Fruit fly (Drosophila melanogaster) whole organism, embryonic: Measurements from ENCODE around the gene slmb.

ENCODE experiments used
- Atf3 ChIP-seq: fragments of 200-800 bp; sonication (Bioruptor generic); optimal IDR thresholded peaks from 3 replicates; lab custom pipeline; 2016; ENCODE audit warnings: missing biosample characterization, missing genetic modification characterization
- Atf6 ChIP-seq: fragments of 200-800 bp; sonication (Bioruptor generic); IDR thresholded peaks from 2 replicates; pipeline ENCODE4 v1.3.6; 2022; ENCODE audit warnings: missing biosample characterization, missing genetic modification characterization
- B-H1 ChIP-seq: fragments of 200-800 bp; sonication (Bioruptor generic); IDR thresholded peaks from 3 replicates; pipeline ENCODE4 v1.3.6; 2022; ENCODE audit warnings: missing biosample characterization, missing genetic modification characterization
- BtbVII ChIP-seq: fragments of 200-800 bp; sonication (Bioruptor generic); optimal IDR thresholded peaks from 3 replicates; lab custom pipeline; 2017; ENCODE audit warnings: missing biosample characterization, mild to moderate bottlenecking, missing genetic modification characterization
- CG10654 ChIP-seq: fragments of 200-800 bp; sonication (Bioruptor generic); optimal IDR thresholded peaks from 2 replicates; lab custom pipeline; 2016; ENCODE audit warnings: missing biosample characterization, missing genetic modification characterization
- CG12104 ChIP-seq: fragments of 200-800 bp; sonication (Bioruptor generic); optimal IDR thresholded peaks from 3 replicates; lab custom pipeline; 2016; ENCODE audit warnings: missing biosample characterization, missing genetic modification characterization
- CG12299 ChIP-seq: fragments of 200-800 bp; sonication (Bioruptor generic); optimal IDR thresholded peaks from 2 replicates; lab custom pipeline; 2018; ENCODE audit warnings: missing biosample characterization, mild to moderate bottlenecking, missing genetic modification characterization
- CG13775 ChIP-seq: fragments of 200-800 bp; sonication (Bioruptor generic); optimal IDR thresholded peaks from 3 replicates; lab custom pipeline; 2017; ENCODE audit warnings: missing biosample characterization, mild to moderate bottlenecking, missing genetic modification characterization
- CG15479 ChIP-seq: fragments of 200-800 bp; sonication (Bioruptor generic); optimal IDR thresholded peaks from 3 replicates; lab custom pipeline; 2019; ENCODE audit warnings: missing biosample characterization, mild to moderate bottlenecking, missing genetic modification characterization, moderate library complexity
- CG15601 ChIP-seq: fragments of 200-800 bp; sonication (Bioruptor generic); optimal IDR thresholded peaks from 3 replicates; lab custom pipeline; 2019; ENCODE audit warnings: missing biosample characterization, mild to moderate bottlenecking, missing genetic modification characterization, moderate library complexity
- CG16813 ChIP-seq: fragments of 200-800 bp; sonication (Bioruptor generic); IDR thresholded peaks from 3 replicates; pipeline ENCODE4 v1.3.6; 2022; ENCODE audit warnings: missing biosample characterization, missing genetic modification characterization; ENCODE audit not compliant: partially characterized antibody
- CG17328 ChIP-seq: fragments of 200-800 bp; sonication (Bioruptor generic); IDR thresholded peaks from 2 replicates; pipeline ENCODE4 v1.3.6; 2022; ENCODE audit warnings: missing biosample characterization, missing genetic modification characterization
- CG18599 ChIP-seq: fragments of 200-800 bp; sonication (Bioruptor generic); optimal IDR thresholded peaks from 3 replicates; lab custom pipeline; 2017; ENCODE audit warnings: missing biosample characterization, missing genetic modification characterization, mild to moderate bottlenecking, moderate library complexity, missing genetic modification reagents
- CG2678 ChIP-seq: fragments of 200-800 bp; sonication (Bioruptor generic); optimal IDR thresholded peaks from 3 replicates; lab custom pipeline; 2019; ENCODE audit warnings: missing biosample characterization, mild to moderate bottlenecking, missing genetic modification characterization, moderate library complexity
- CG5180 ChIP-seq: fragments of 200-800 bp; sonication (Bioruptor generic); optimal IDR thresholded peaks from 3 replicates; lab custom pipeline; 2017; ENCODE audit warnings: missing biosample characterization, missing genetic modification characterization, mild to moderate bottlenecking, moderate library complexity, missing genetic modification reagents
- CG5953 ChIP-seq: fragments of 200-800 bp; sonication (Bioruptor generic); IDR thresholded peaks from 2 replicates; pipeline ENCODE4 v1.3.6; 2022; ENCODE audit warnings: missing biosample characterization, missing genetic modification characterization
- CG6854 ChIP-seq: fragments of 200-800 bp; sonication (Bioruptor generic); optimal IDR thresholded peaks from 3 replicates; lab custom pipeline; 2017; ENCODE audit warnings: missing biosample characterization, mild to moderate bottlenecking, missing genetic modification characterization
- CG7271 ChIP-seq: fragments of 200-800 bp; sonication (Bioruptor generic); optimal IDR thresholded peaks from 2 replicates; lab custom pipeline; 2018; ENCODE audit warnings: missing biosample characterization, mild to moderate bottlenecking, missing genetic modification characterization, moderate library complexity
- CG9437 ChIP-seq: fragments of 200-800 bp; sonication (Bioruptor generic); optimal IDR thresholded peaks from 2 replicates; lab custom pipeline; 2018; ENCODE audit warnings: missing biosample characterization, mild to moderate bottlenecking, missing genetic modification characterization
- Chrac-16 ChIP-seq: fragments of 200-800 bp; sonication (Bioruptor generic); optimal IDR thresholded peaks from 3 replicates; lab custom pipeline; 2016; ENCODE audit warnings: missing biosample characterization, missing genetic modification characterization
- CoRest ChIP-seq: fragments of 200-800 bp; sonication (Bioruptor generic); optimal IDR thresholded peaks from 3 replicates; lab custom pipeline; 2018; ENCODE audit warnings: missing biosample characterization, mild to moderate bottlenecking, missing genetic modification characterization, moderate library complexity
- D19B ChIP-seq: fragments of 200-800 bp; sonication (Bioruptor generic); optimal IDR thresholded peaks from 2 replicates; lab custom pipeline; 2017; ENCODE audit warnings: missing biosample characterization, mild to moderate bottlenecking, missing genetic modification characterization
- Drgx ChIP-seq: fragments of 200-800 bp; sonication (Bioruptor generic); IDR thresholded peaks from 2 replicates; pipeline ENCODE4 v1.3.6; 2022; ENCODE audit warnings: missing biosample characterization, missing genetic modification characterization
- H2.0 ChIP-seq: fragments of 200-800 bp; sonication (Bioruptor generic); IDR thresholded peaks from 2 replicates; pipeline ENCODE4 v1.3.6; 2022; ENCODE audit warnings: missing biosample characterization, missing genetic modification characterization
- HLH3B ChIP-seq: fragments of 200-800 bp; sonication (Bioruptor generic); IDR thresholded peaks from 2 replicates; pipeline ENCODE4 v1.3.6; 2022; ENCODE audit warnings: missing biosample characterization, missing genetic modification characterization
- Hmx ChIP-seq: fragments of 200-800 bp; sonication (Bioruptor generic); optimal IDR thresholded peaks from 2 replicates; lab custom pipeline; 2016; ENCODE audit warnings: missing biosample characterization, missing genetic modification characterization
- Mes4 ChIP-seq: fragments of 200-800 bp; sonication (Bioruptor generic); optimal IDR thresholded peaks from 2 replicates; lab custom pipeline; 2016; ENCODE audit warnings: missing biosample characterization, missing genetic modification characterization
- NC2α ChIP-seq: fragments of 200-800 bp; sonication (Bioruptor generic); optimal IDR thresholded peaks from 2 replicates; lab custom pipeline; 2016; ENCODE audit warnings: missing biosample characterization, missing genetic modification characterization
- NC2β ChIP-seq: fragments of 200-800 bp; sonication (Bioruptor generic); optimal IDR thresholded peaks from 2 replicates; lab custom pipeline; 2016; ENCODE audit warnings: missing biosample characterization, missing genetic modification characterization
- Optix ChIP-seq: fragments of 200-800 bp; sonication (Bioruptor generic); IDR thresholded peaks from 3 replicates; pipeline ENCODE4 v1.3.6; 2022; ENCODE audit warnings: missing biosample characterization, missing genetic modification characterization
- Stat92E ChIP-seq, 3 experiments: fragments of >200 bp in 2 of 3; fragments of 200-800 bp in 1 of 3; sonication (Bioruptor generic) in 1 of 3; optimal IDR thresholded peaks; 2 replicates each; lab custom pipeline; 2017 to 2019; ENCODE audit warnings: missing biosample characterization in 3 of 3, missing genetic modification characterization in 3 of 3, mild to moderate bottlenecking in 1 of 3, moderate library complexity in 1 of 3
- Tbp ChIP-seq: fragments of >200 bp; optimal IDR thresholded peaks from 2 replicates; lab custom pipeline; 2018; ENCODE audit warnings: missing biosample characterization, missing genetic modification characterization
- Xbp1 ChIP-seq: fragments of 200-800 bp; sonication (Bioruptor generic); optimal IDR thresholded peaks from 3 replicates; lab custom pipeline; 2016; ENCODE audit warnings: missing biosample characterization, mild to moderate bottlenecking, missing genetic modification characterization
- amos ChIP-seq: fragments of 200-800 bp; sonication (Bioruptor generic); IDR thresholded peaks from 2 replicates; pipeline ENCODE4 v1.3.6; 2022; ENCODE audit warnings: missing biosample characterization, missing genetic modification characterization; ENCODE audit not compliant: partially characterized antibody
- az2 ChIP-seq: fragments of 200-800 bp; sonication (Bioruptor generic); optimal IDR thresholded peaks from 3 replicates; lab custom pipeline; 2016; ENCODE audit warnings: missing biosample characterization, missing genetic modification characterization
- chinmo ChIP-seq: fragments of 200-800 bp; sonication (Bioruptor generic); IDR thresholded peaks from 4 replicates; pipeline ENCODE4 v1.3.6; 2022; ENCODE audit warnings: missing biosample characterization, missing genetic modification characterization; ENCODE audit not compliant: partially characterized antibody
- croc ChIP-seq: fragments of 200-800 bp; sonication (Bioruptor generic); conservative IDR thresholded peaks from 3 replicates; pipeline ENCODE4 v1.3.6; 2022; ENCODE audit warnings: missing biosample characterization, missing genetic modification characterization
- crp ChIP-seq, 2 experiments: fragments of 200-800 bp; sonication (Bioruptor generic); optimal IDR thresholded peaks; 2 replicates in 1 of 2; 3 replicates in 1 of 2; lab custom pipeline; 2017; ENCODE audit warnings: missing biosample characterization in 2 of 2, missing genetic modification characterization in 2 of 2, mild to moderate bottlenecking in 1 of 2, moderate library complexity in 1 of 2
- cwo ChIP-seq: fragments of 200-800 bp; sonication (Bioruptor generic); optimal IDR thresholded peaks from 3 replicates; lab custom pipeline; 2017; ENCODE audit warnings: missing biosample characterization, missing genetic modification characterization, mild to moderate bottlenecking, moderate library complexity, missing genetic modification reagents
- emc ChIP-seq: fragments of 200-800 bp; sonication (Bioruptor generic); optimal IDR thresholded peaks from 2 replicates; lab custom pipeline; 2016; ENCODE audit warnings: missing biosample characterization, missing genetic modification characterization
- eve ChIP-seq, 2 experiments: fragments of >200 bp; optimal IDR thresholded peaks; 2 replicates each; lab custom pipeline; 2017; ENCODE audit warnings: missing biosample characterization in 2 of 2, missing genetic modification characterization in 2 of 2
- nmo ChIP-seq: fragments of 200-800 bp; sonication (Bioruptor generic); optimal IDR thresholded peaks from 2 replicates; lab custom pipeline; 2018; ENCODE audit warnings: missing biosample characterization, mild to moderate bottlenecking, missing genetic modification characterization, moderate library complexity
- pb ChIP-seq: fragments of 200-800 bp; sonication (Bioruptor generic); optimal IDR thresholded peaks from 3 replicates; lab custom pipeline; 2016; ENCODE audit warnings: missing biosample characterization, missing genetic modification characterization
- sd ChIP-seq: fragments of 200-800 bp; sonication (Bioruptor generic); optimal IDR thresholded peaks from 3 replicates; lab custom pipeline; 2018; ENCODE audit warnings: missing biosample characterization, mild to moderate bottlenecking, missing genetic modification characterization, moderate library complexity
- ssp ChIP-seq: fragments of 200-800 bp; sonication (Bioruptor generic); IDR thresholded peaks from 2 replicates; pipeline ENCODE4 v1.3.6; 2022; ENCODE audit warnings: missing biosample characterization, missing genetic modification characterization
- stwl ChIP-seq: fragments of 200-800 bp; sonication (Bioruptor generic); optimal IDR thresholded peaks from 3 replicates; lab custom pipeline; 2018; ENCODE audit warnings: missing biosample characterization, mild to moderate bottlenecking, missing genetic modification characterization, moderate library complexity
- tio ChIP-seq: fragments of 200-800 bp; sonication (Bioruptor generic); optimal IDR thresholded peaks from 2 replicates; lab custom pipeline; 2017; ENCODE audit warnings: missing biosample characterization, missing genetic modification characterization, inconsistent platforms
- tx ChIP-seq: fragments of 200-800 bp; sonication (Bioruptor generic); optimal IDR thresholded peaks from 2 replicates; lab custom pipeline; 2016; ENCODE audit warnings: missing biosample characterization, missing genetic modification characterization
- unc-4 ChIP-seq: fragments of 200-800 bp; sonication (Bioruptor generic); IDR thresholded peaks from 2 replicates; pipeline ENCODE4 v1.3.6; 2022; ENCODE audit warnings: missing biosample characterization, missing genetic modification characterization; ENCODE audit not compliant: partially characterized antibody
- usp ChIP-seq: fragments of >200 bp; optimal IDR thresholded peaks from 2 replicates; lab custom pipeline; 2017; ENCODE audit warnings: missing biosample characterization, missing genetic modification characterization
- vfl ChIP-seq: fragments of 200-800 bp; sonication (Bioruptor generic); optimal IDR thresholded peaks from 2 replicates; lab custom pipeline; 2016; ENCODE audit warnings: missing biosample characterization, missing genetic modification characterization

slmb gene

DNA sequence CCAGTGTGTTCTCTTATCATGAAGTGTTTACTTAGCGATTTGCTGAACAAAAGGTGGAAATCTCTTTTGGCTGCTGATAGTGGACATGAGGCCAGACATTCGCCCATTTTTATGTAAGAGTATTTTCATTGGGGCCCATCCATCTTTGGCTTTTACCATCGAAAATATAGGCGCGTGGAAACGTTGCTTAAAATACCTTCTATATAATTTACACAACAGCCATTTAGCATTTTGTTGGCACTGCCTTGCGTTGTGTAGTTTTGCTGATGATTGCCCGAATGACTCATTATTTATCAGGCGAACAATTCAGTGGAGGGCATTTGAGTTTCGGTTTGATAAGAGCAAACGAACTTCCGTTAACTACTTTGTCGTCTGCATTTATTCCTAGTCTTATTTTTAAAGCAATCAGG lies 34.3 kb upstream of the slmb start (continued):
- TF ChIP-seq CoRest (tag; lab: Kevin White, UChicago), result peak; percentile 33
- TF ChIP-seq tx (GFP tag; lab: Kevin White, UChicago), result no peak
- no peak for TF ChIP-seq croc
- no peak for TF ChIP-seq CG16813 (GFP tag; lab: Robert Waterston, UW)
- TF ChIP-seq ssp (GFP tag; lab: Robert Waterston, UW), result no peak
- TF ChIP-seq CG5180 (GFP tag; lab: Kevin White, UChicago), result no peak
- TF ChIP-seq stwl (tag; lab: Kevin White, UChicago), result no peak
- TF ChIP-seq eve (GFP tag; optimal IDR thresholded peaks at IDR 0.05; lab: Kevin White, UChicago), result peak in 1 of 2 experiments; percentile 33
- TF ChIP-seq Tbp, result no peak
- no peak for TF ChIP-seq pb (GFP tag; lab: Kevin White, UChicago)
- no peak for TF ChIP-seq CG10654
- TF ChIP-seq Xbp1 (GFP tag; lab: Kevin White, UChicago), result peak; percentile 38
- no peak for TF ChIP-seq CG6854 (GFP tag; lab: Kevin White, UChicago)
- no peak for TF ChIP-seq emc (GFP tag; lab: Kevin White, UChicago)
- peak; percentile 56 for TF ChIP-seq Atf6 (GFP tag; lab: Robert Waterston, UW)
- TF ChIP-seq B-H1 (GFP tag; lab: Robert Waterston, UW), result no peak
- TF ChIP-seq crp (GFP tag; optimal IDR thresholded peaks at IDR 0.05; lab: Kevin White, UChicago), result no peak
- peak; percentile 87; the same call in 2 of the 4 replicates for TF ChIP-seq chinmo (GFP tag; lab: Robert Waterston, UW)
- no peak for TF ChIP-seq CG12299 (tag; lab: Kevin White, UChicago)
- TF ChIP-seq BtbVII, result no peak
- TF ChIP-seq H2.0 (GFP tag; lab: Robert Waterston, UW), result peak; percentile 71
- TF ChIP-seq vfl (GFP tag; lab: Kevin White, UChicago), result peak; percentile 0
- no peak for TF ChIP-seq NC2α (GFP tag; lab: Kevin White, UChicago)
- TF ChIP-seq Chrac-16 (GFP tag; lab: Kevin White, UChicago), result no peak
- no peak for TF ChIP-seq unc-4
- no peak for TF ChIP-seq CG15479
- no peak for TF ChIP-seq NC2β
- TF ChIP-seq cwo (GFP tag; lab: Kevin White, UChicago), result peak; percentile 26
- TF ChIP-seq CG17328 (GFP tag; lab: Robert Waterston, UW), result peak; percentile 52
- no peak for TF ChIP-seq Stat92E (GFP tag; optimal IDR thresholded peaks at IDR 0.05; lab: Kevin White, UChicago)
- 0 out of 3 replicates have a peak, but pooled peaks have one; percentile 14 for TF ChIP-seq Optix
- TF ChIP-seq D19B (GFP tag; lab: Kevin White, UChicago), result no peak
- TF ChIP-seq CG13775, result peak; percentile 30
- no peak for TF ChIP-seq CG7271 (tag; lab: Kevin White, UChicago)
- no peak for TF ChIP-seq amos (GFP tag; lab: Robert Waterston, UW)
- TF ChIP-seq CG12104 (GFP tag; lab: Kevin White, UChicago), result no peak
- TF ChIP-seq Mes4 (GFP tag; lab: Kevin White, UChicago), result peak; percentile 22
- peak; percentile 64 for TF ChIP-seq CG18599 (GFP tag; lab: Kevin White, UChicago)
- no peak for TF ChIP-seq HLH3B (GFP tag; lab: Robert Waterston, UW)
- TF ChIP-seq tio (GFP tag; lab: Kevin White, UChicago), result no peak
- peak; percentile 9 for TF ChIP-seq CG9437 (GFP tag; lab: Kevin White, UChicago)
- no peak for TF ChIP-seq nmo
- no peak for TF ChIP-seq Hmx (GFP tag; lab: Kevin White, UChicago)
- TF ChIP-seq Atf3 (GFP tag; lab: Kevin White, UChicago), result no peak
- no peak for TF ChIP-seq Drgx (GFP tag; lab: Robert Waterston, UW)
- TF ChIP-seq CG5953 (GFP tag; lab: Robert Waterston, UW), result no peak
- no peak for TF ChIP-seq usp (GFP tag; lab: Kevin White, UChicago)
- TF ChIP-seq CG15601, result no peak
- peak; percentile 89 for TF ChIP-seq sd (tag; lab: Kevin White, UChicago)
- peak; percentile 53 for TF ChIP-seq CG2678 (tag; lab: Kevin White, UChicago)
- peak; percentile 17 for TF ChIP-seq az2 (GFP tag; lab: Kevin White, UChicago)
